Worm (Caenorhabditis elegans): ENCODE measurements around the gene nhr-163.

DNA sequence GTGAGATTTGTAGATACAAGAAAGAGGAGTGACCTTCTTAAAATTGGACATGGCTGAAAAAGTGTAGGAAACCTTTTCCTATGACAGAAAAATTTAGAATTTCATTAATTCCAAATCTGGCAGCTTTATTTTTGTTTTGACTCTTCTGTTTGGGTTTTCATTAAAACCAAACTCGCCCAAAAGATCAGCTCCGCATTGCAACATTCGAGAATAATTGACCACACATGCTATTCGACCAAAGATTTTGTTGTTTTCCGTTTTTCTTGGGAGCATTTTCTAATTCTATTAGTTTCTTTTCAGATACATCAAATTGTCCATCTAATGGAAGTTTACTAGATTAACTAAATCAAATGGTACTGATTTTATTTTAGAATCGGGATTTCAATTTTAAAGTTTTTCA is 29.6 kb downstream of the nhr-163 start, which contains the start of gene mec-1:
- TF ChIP-seq ztf-25 (GFP tag; IDR thresholded peaks at IDR 0.05) (no peak), somi-1 (GFP tag; optimal IDR thresholded peaks at IDR 0.05) (no peak), dpl-1 (GFP tag; optimal IDR thresholded peaks at IDR 0.05) (no peak), unc-62 (GFP tag; optimal IDR thresholded peaks at IDR 0.05) (no peak), ama-1 (optimal IDR thresholded peaks at IDR 0.05) (no peak), ama-1 (GFP tag; optimal IDR thresholded peaks at IDR 0.05) (no peak), bed-2 (GFP tag; IDR thresholded peaks at IDR 0.05) (no peak)

Data from whole organism, young adult.